Worm (Caenorhabditis elegans) whole organism, young adult: ENCODE data around the gene T22C8.6.

Experiments
- B0035.1 ChIP-seq: sonication (generic microtip); optimal IDR thresholded peaks from 2 replicates; lab custom pipeline; 2016; ENCODE audit warnings: missing genetic modification characterization, mild to moderate bottlenecking, missing compliant biosample characterization, missing genotype, missing genetic modification reagents
- B0336.3 ChIP-seq: fragments of 200-800 bp; sonication (Bioruptor generic); IDR thresholded peaks from 2 replicates; pipeline ENCODE4 v1.3.6; 2022; ENCODE audit warnings: missing genetic modification characterization, missing compliant biosample characterization
- F57C9.4 ChIP-seq: sonication (generic microtip); optimal IDR thresholded peaks from 2 replicates; lab custom pipeline; 2017; ENCODE audit warnings: mild to moderate bottlenecking, missing genetic modification characterization, missing compliant biosample characterization
- T07F8.4 ChIP-seq: sonication (generic microtip); optimal IDR thresholded peaks from 2 replicates; lab custom pipeline; 2016; ENCODE audit warnings: mild to moderate bottlenecking, missing genetic modification characterization, moderate library complexity, missing compliant biosample characterization
- T26A5.8 ChIP-seq: sonication (generic microtip); optimal IDR thresholded peaks from 2 replicates; lab custom pipeline; 2016; ENCODE audit warnings: missing genetic modification characterization, missing compliant biosample characterization
- Y53F4B.3 ChIP-seq: fragments of 200-800 bp; sonication (Bioruptor generic); IDR thresholded peaks from 2 replicates; pipeline ENCODE4 v1.3.6; 2022; ENCODE audit warnings: missing genetic modification reagents, missing genetic modification characterization, missing compliant biosample characterization
- ZK185.1 ChIP-seq: sonication (generic microtip); optimal IDR thresholded peaks from 2 replicates; lab custom pipeline; 2016; ENCODE audit warnings: mild to moderate bottlenecking, missing genetic modification characterization, missing compliant biosample characterization; ENCODE audit not compliant: poor library complexity, severe bottlenecking
- ama-1 ChIP-seq, 3 experiments: fragments of 150-350 bp in 1 of 3; sonication (generic microtip) in 2 of 3; optimal IDR thresholded peaks; 2 replicates each; lab custom pipeline; 2014 to 2018; ENCODE audit warnings: missing biosample characterization in 2 of 3, missing genetic modification characterization in 2 of 3, missing genetic modification reagents in 2 of 3
- nhr-90 ChIP-seq: sonication (generic microtip); optimal IDR thresholded peaks from 2 replicates; lab custom pipeline; 2016; ENCODE audit warnings: missing genotype, mild to moderate bottlenecking, missing genetic modification characterization, missing compliant biosample characterization
- repo-1 ChIP-seq: sonication (generic microtip); optimal IDR thresholded peaks from 2 replicates; lab custom pipeline; 2017; ENCODE audit warnings: mild to moderate bottlenecking, missing genetic modification characterization, missing compliant biosample characterization
- sea-2 ChIP-seq: fragments of 200-800 bp; sonication (Bioruptor generic); IDR thresholded peaks from 2 replicates; pipeline ENCODE4 v1.3.6; 2022; ENCODE audit warnings: missing genetic modification characterization, missing compliant biosample characterization
- xnd-1 ChIP-seq: sonication (generic microtip); optimal IDR thresholded peaks from 2 replicates; lab custom pipeline; 2016; ENCODE audit warnings: missing genotype, missing genetic modification reagents, missing genetic modification characterization, missing compliant biosample characterization
- zfh-2 ChIP-seq: fragments of 200-800 bp; sonication (Bioruptor generic); conservative IDR thresholded peaks from 2 replicates; pipeline ENCODE4 v1.3.6; 2022; ENCODE audit warnings: missing genetic modification reagents, missing genetic modification characterization, missing compliant biosample characterization

DNA sequence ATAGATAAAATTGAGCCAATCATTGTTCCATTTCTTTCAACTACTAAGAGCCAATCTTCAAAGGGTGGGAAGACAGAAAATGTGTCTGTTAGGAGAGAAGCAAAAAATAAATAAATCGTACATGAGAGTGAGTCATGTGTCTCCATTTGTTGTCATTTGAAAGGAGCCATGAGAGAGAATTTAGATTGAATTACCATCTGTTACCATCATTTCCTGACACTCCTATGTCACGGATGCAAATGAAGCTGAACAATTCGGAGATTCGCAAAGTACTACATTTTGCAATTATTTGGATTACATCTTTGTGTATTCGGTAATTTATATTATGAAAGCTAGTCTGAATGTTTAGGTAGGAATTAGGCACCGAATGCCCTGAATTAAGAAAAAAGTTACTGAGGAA is 41.6 kb downstream of the T22C8.6 start:
- no peak for TF ChIP-seq zfh-2 (GFP tag; lab: Robert Waterston, UW)
- TF ChIP-seq nhr-90 (tag; lab: Kevin White, UChicago), result no peak
- no peak for TF ChIP-seq ama-1 (optimal IDR thresholded peaks at IDR 0.05; lab: Kevin White, UChicago)
- no peak for TF ChIP-seq ama-1 (GFP tag; optimal IDR thresholded peaks at IDR 0.05; lab: Kevin White, UChicago)
- TF ChIP-seq repo-1 (tag; lab: Kevin White, UChicago), result no peak
- TF ChIP-seq ZK185.1, result no peak
- no peak for TF ChIP-seq xnd-1
- no peak for TF ChIP-seq T07F8.4 (tag; lab: Kevin White, UChicago)
- no peak for TF ChIP-seq sea-2 (GFP tag; lab: Robert Waterston, UW)
- TF ChIP-seq F57C9.4 (tag; lab: Kevin White, UChicago), result no peak
- TF ChIP-seq B0336.3 (GFP tag; lab: Robert Waterston, UW), result no peak
- TF ChIP-seq B0035.1 (tag; lab: Kevin White, UChicago), result no peak
- TF ChIP-seq Y53F4B.3, result no peak
- TF ChIP-seq T26A5.8 (tag; lab: Kevin White, UChicago), result no peak
